Worm (Caenorhabditis elegans): ENCODE measurements around the gene C27B7.5.

ce11 chrIV:8924126-8924525 lies 22.7 kb downstream of the C27B7.5 start:
- TF ChIP-seq dao-5 (tag; optimal IDR thresholded peaks at IDR 0.05), result no peak
- TF ChIP-seq him-1 (tag; optimal IDR thresholded peaks at IDR 0.05), result no peak
- no peak for TF ChIP-seq W03F9.2 (tag; optimal IDR thresholded peaks at IDR 0.05)

Data from whole organism, L4/young adult.